Fruit fly (Drosophila melanogaster) whole organism, wandering third instar larva: ENCODE measurements around the gene CG7560.

Experiments
- Abd-B ChIP-seq: fragments of >200 bp; optimal IDR thresholded peaks from 2 replicates; lab custom pipeline; 2017; ENCODE audit warnings: missing biosample characterization, missing genetic modification characterization
- CG32264 ChIP-seq: fragments of 200-800 bp; sonication (Bioruptor generic); optimal IDR thresholded peaks from 2 replicates; lab custom pipeline; 2016; ENCODE audit warnings: missing biosample characterization, missing genetic modification characterization
- CG9705 ChIP-seq: fragments of 200-800 bp; sonication (Bioruptor generic); optimal IDR thresholded peaks from 2 replicates; lab custom pipeline; 2018; ENCODE audit warnings: missing biosample characterization, mild to moderate bottlenecking, missing genetic modification characterization
- CrebA ChIP-seq: fragments of 200-800 bp; sonication (Bioruptor generic); optimal IDR thresholded peaks from 2 replicates; lab custom pipeline; 2016; ENCODE audit warnings: missing biosample characterization, mild to moderate bottlenecking, missing genetic modification characterization, borderline replicate concordance
- Dfd ChIP-seq: fragments of >200 bp; optimal IDR thresholded peaks from 2 replicates; lab custom pipeline; 2017; ENCODE audit warnings: missing biosample characterization, missing genetic modification characterization
- Dif ChIP-seq: fragments of 200-275, 200-300 bp; sonication (Bioruptor generic); optimal IDR thresholded peaks from 2 replicates; lab custom pipeline; 2018; ENCODE audit warnings: missing biosample characterization, missing genetic modification characterization; ENCODE audit not compliant: partially characterized antibody
- GATAd ChIP-seq: sonication (Bioruptor generic); optimal IDR thresholded peaks from 2 replicates; lab custom pipeline; 2016; ENCODE audit warnings: missing biosample characterization, missing genetic modification characterization
- HLH106 ChIP-seq: fragments of 200-800 bp; optimal IDR thresholded peaks from 3 replicates; lab custom pipeline; 2019; ENCODE audit warnings: missing biosample characterization, mild to moderate bottlenecking, missing genetic modification characterization, moderate library complexity
- Hnf4 ChIP-seq: fragments of 200-800 bp; sonication (Bioruptor generic); optimal IDR thresholded peaks from 2 replicates; lab custom pipeline; 2016; ENCODE audit warnings: missing biosample characterization, mild to moderate bottlenecking, missing genetic modification characterization
- Hr78 ChIP-seq: fragments of >200 bp; optimal IDR thresholded peaks from 2 replicates; lab custom pipeline; 2017; ENCODE audit warnings: missing biosample characterization, missing genetic modification characterization
- Hr83 ChIP-seq: fragments of 200-300 bp; sonication (Bioruptor generic); optimal IDR thresholded peaks from 2 replicates; lab custom pipeline; 2016; ENCODE audit warnings: missing biosample characterization, mild to moderate bottlenecking, missing genetic modification characterization, moderate library complexity; ENCODE audit not compliant: poor library complexity, severe bottlenecking
- Jra ChIP-seq: sonication (Bioruptor generic); optimal IDR thresholded peaks from 2 replicates; lab custom pipeline; 2016; ENCODE audit warnings: missing biosample characterization, missing genetic modification characterization
- Mio ChIP-seq: sonication (Bioruptor generic); optimal IDR thresholded peaks from 2 replicates; lab custom pipeline; 2016; ENCODE audit warnings: missing biosample characterization, missing genetic modification characterization
- Myc ChIP-seq: fragments of >200 bp; optimal IDR thresholded peaks from 2 replicates; lab custom pipeline; 2017
- N ChIP-seq: fragments of >200 bp; optimal IDR thresholded peaks from 2 replicates; lab custom pipeline; 2018; ENCODE audit warnings: missing biosample characterization, missing external identifiers, missing genetic modification characterization
- OdsH ChIP-seq: fragments of 200-800 bp; sonication (Bioruptor generic); optimal IDR thresholded peaks from 2 replicates; lab custom pipeline; 2016; ENCODE audit warnings: missing biosample characterization, mild to moderate bottlenecking, missing genetic modification characterization
- Rel ChIP-seq, 2 experiments: fragments of 200-800 bp; sonication (Bioruptor generic) in 1 of 2; optimal IDR thresholded peaks; 2 replicates in 1 of 2; 3 replicates in 1 of 2; lab custom pipeline; 2016 to 2019; ENCODE audit warnings: mild to moderate bottlenecking in 2 of 2, missing biosample characterization in 2 of 2, missing genetic modification characterization in 2 of 2, moderate library complexity in 1 of 2
- Sp1 ChIP-seq: fragments of 200-800 bp; sonication (Bioruptor generic); optimal IDR thresholded peaks from 3 replicates; lab custom pipeline; 2019; ENCODE audit warnings: missing biosample characterization, mild to moderate bottlenecking, missing genetic modification characterization, moderate library complexity
- Vsx2 ChIP-seq: fragments of 200-300, 225-300 bp; sonication (Bioruptor generic); optimal IDR thresholded peaks from 2 replicates; lab custom pipeline; 2018; ENCODE audit warnings: missing biosample characterization, missing genetic modification characterization; ENCODE audit not compliant: partially characterized antibody
- br ChIP-seq: fragments of 200-800 bp; sonication (Bioruptor generic); optimal IDR thresholded peaks from 2 replicates; lab custom pipeline; 2016; ENCODE audit warnings: missing biosample characterization, missing genetic modification characterization
- brk ChIP-seq: fragments of 200-800 bp; sonication (Bioruptor generic); optimal IDR thresholded peaks from 2 replicates; lab custom pipeline; 2016; ENCODE audit warnings: missing biosample characterization, mild to moderate bottlenecking, missing genetic modification characterization
- dl ChIP-seq, 2 experiments: fragments of 175-275, 200-275 bp in 1 of 2; fragments of 200-275 bp in 1 of 2; sonication (Bioruptor generic); optimal IDR thresholded peaks; lab custom pipeline; 2018; ENCODE audit warnings: mild to moderate bottlenecking in 2 of 2, missing biosample characterization in 2 of 2, missing genetic modification characterization in 2 of 2, moderate library complexity in 2 of 2; ENCODE audit not compliant: partially characterized antibody in 2 of 2, insufficient read depth in 1 of 2
- dmrt93B ChIP-seq: fragments of 200-800 bp; sonication (Bioruptor generic); optimal IDR thresholded peaks from 2 replicates; lab custom pipeline; 2018; ENCODE audit warnings: missing biosample characterization, mild to moderate bottlenecking, missing genetic modification characterization
- dsf ChIP-seq: sonication (Bioruptor generic); optimal IDR thresholded peaks from 2 replicates; lab custom pipeline; 2016; ENCODE audit warnings: missing biosample characterization, missing genetic modification characterization, borderline replicate concordance
- ey ChIP-seq: fragments of 200-800 bp; sonication (Bioruptor generic); optimal IDR thresholded peaks from 2 replicates; lab custom pipeline; 2016; ENCODE audit warnings: missing biosample characterization, missing genetic modification characterization
- foxo ChIP-seq, 2 experiments: fragments of 200-800 bp; sonication (Bioruptor generic); optimal IDR thresholded peaks; 2 replicates in 1 of 2; 3 replicates in 1 of 2; lab custom pipeline; 2016 to 2017; ENCODE audit warnings: missing biosample characterization in 2 of 2, missing genetic modification characterization in 2 of 2
- fru ChIP-seq: fragments of 200-800 bp; sonication (Bioruptor generic); optimal IDR thresholded peaks from 3 replicates; lab custom pipeline; 2016; ENCODE audit warnings: missing biosample characterization, mild to moderate bottlenecking, missing genetic modification characterization
- h ChIP-seq: fragments of 200-800 bp; sonication (Bioruptor generic); optimal IDR thresholded peaks from 3 replicates; lab custom pipeline; 2016; ENCODE audit warnings: missing biosample characterization, mild to moderate bottlenecking, missing genetic modification characterization
- jim ChIP-seq: fragments of 175-275, 200-325 bp; sonication (Bioruptor generic); optimal IDR thresholded peaks from 2 replicates; lab custom pipeline; 2016; ENCODE audit warnings: missing biosample characterization, mild to moderate bottlenecking, missing genetic modification characterization
- lola ChIP-seq: fragments of >200 bp; optimal IDR thresholded peaks from 2 replicates; lab custom pipeline; 2017; ENCODE audit warnings: missing biosample characterization, missing genetic modification characterization
- pan ChIP-seq: fragments of >200 bp; optimal IDR thresholded peaks from 2 replicates; lab custom pipeline; 2017
- psq ChIP-seq: fragments of 200-800 bp; sonication (Bioruptor generic); optimal IDR thresholded peaks from 3 replicates; lab custom pipeline; 2017; ENCODE audit warnings: missing biosample characterization, mild to moderate bottlenecking, missing genetic modification characterization, moderate library complexity
- rgr ChIP-seq: fragments of 200-800 bp; sonication (Bioruptor generic); optimal IDR thresholded peaks from 3 replicates; lab custom pipeline; 2016; ENCODE audit warnings: missing biosample characterization, mild to moderate bottlenecking, missing genetic modification characterization
- sage ChIP-seq: fragments of 200-800 bp; sonication (Bioruptor generic); optimal IDR thresholded peaks from 2 replicates; lab custom pipeline; 2016; ENCODE audit warnings: missing biosample characterization, mild to moderate bottlenecking, missing genetic modification characterization
- sv ChIP-seq: fragments of 200-800 bp; sonication (Bioruptor generic); optimal IDR thresholded peaks from 3 replicates; lab custom pipeline; 2016; ENCODE audit warnings: missing biosample characterization, missing genetic modification characterization
- tai ChIP-seq: sonication (Bioruptor generic); optimal IDR thresholded peaks from 2 replicates; lab custom pipeline; 2016; ENCODE audit warnings: missing biosample characterization, missing genetic modification characterization
- usp ChIP-seq: fragments of >200 bp; optimal IDR thresholded peaks from 2 replicates; lab custom pipeline; 2017; ENCODE audit warnings: missing biosample characterization, missing genetic modification characterization
- woc ChIP-seq: sonication (Bioruptor generic); optimal IDR thresholded peaks from 2 replicates; lab custom pipeline; 2016; ENCODE audit warnings: missing biosample characterization, mild to moderate bottlenecking, missing genetic modification characterization

Gene CG7560

dm6 chr3L:11413697-11414096, 11.3 kb upstream of the CG7560 start:
- TF ChIP-seq Dfd (no peak), Mio (GFP tag; lab: Kevin White, UChicago) (no peak), dl (GFP tag; optimal IDR thresholded peaks at IDR 0.05; lab: Kevin White, UChicago; ENCODE audit: insufficient read depth in 1 of 2, partially characterized antibody in 2 of 2) (no peak), rgr (no peak), sage (GFP tag; lab: Kevin White, UChicago) (no peak), CG9705 (GFP tag; lab: Kevin White, UChicago) (no peak), usp (GFP tag; lab: Kevin White, UChicago) (no peak), foxo (GFP tag; optimal IDR thresholded peaks at IDR 0.05; lab: Kevin White, UChicago) (no peak), woc (GFP tag; lab: Kevin White, UChicago) (no peak), psq (GFP tag; lab: Kevin White, UChicago) (no peak), Dif (GFP tag; lab: Kevin White, UChicago) (no peak), N (GFP tag; lab: Kevin White, UChicago) (no peak), GATAd (GFP tag; lab: Kevin White, UChicago) (no peak), ey (GFP tag; lab: Kevin White, UChicago) (no peak), h (no peak), fru (no peak)

dm6 chr3L:11414453-11414852, 10.5 kb upstream of the CG7560 start:
- TF ChIP-seq jim (GFP tag; lab: Kevin White, UChicago) = no peak
- peak; percentile 16 for TF ChIP-seq br (GFP tag; lab: Kevin White, UChicago)
- peak; percentile 24 for TF ChIP-seq rgr
- TF ChIP-seq pan (lab: Kevin White, UChicago) = no peak
- TF ChIP-seq Vsx2 (GFP tag; lab: Kevin White, UChicago) = no peak
- peak; percentile 9 for TF ChIP-seq OdsH (GFP tag; lab: Kevin White, UChicago)
- TF ChIP-seq woc (GFP tag; lab: Kevin White, UChicago) = peak; percentile 17
- peak; percentile 6 for TF ChIP-seq psq (GFP tag; lab: Kevin White, UChicago)
- TF ChIP-seq HLH106 (tag; lab: Kevin White, UChicago) = peak; percentile 3
- TF ChIP-seq Sp1 (GFP tag; lab: Kevin White, UChicago) = peak; percentile 15
- no peak for TF ChIP-seq Dfd
- TF ChIP-seq foxo (GFP tag; optimal IDR thresholded peaks at IDR 0.05; lab: Kevin White, UChicago) = peak in 1 of 2 experiments; percentile 55
- peak; percentile 48 for TF ChIP-seq fru
- peak; percentile 32 for TF ChIP-seq h
- TF ChIP-seq ey (GFP tag; lab: Kevin White, UChicago) = peak; percentile 35
- no peak for TF ChIP-seq GATAd (GFP tag; lab: Kevin White, UChicago)

- no peak for TF ChIP-seq jim (GFP tag; lab: Kevin White, UChicago)
- TF ChIP-seq Abd-B (GFP tag; lab: Kevin White, UChicago) = no peak
- peak; percentile 46 for TF ChIP-seq Hnf4 (GFP tag; lab: Kevin White, UChicago)
- no peak for TF ChIP-seq dsf (GFP tag; lab: Kevin White, UChicago)
- TF ChIP-seq Hr83 (GFP tag; lab: Kevin White, UChicago) = no peak
- no peak for TF ChIP-seq CG32264 (GFP tag; lab: Kevin White, UChicago)
- TF ChIP-seq tai (GFP tag; lab: Kevin White, UChicago) = no peak
- TF ChIP-seq GATAd (GFP tag; lab: Kevin White, UChicago) = no peak
- no peak for TF ChIP-seq lola
- TF ChIP-seq Myc (lab: Kevin White, UChicago) = no peak
- peak; percentile 60 for TF ChIP-seq HLH106 (tag; lab: Kevin White, UChicago)
- no peak for TF ChIP-seq Dif (GFP tag; lab: Kevin White, UChicago)
- TF ChIP-seq fru = peak; percentile 69
- TF ChIP-seq usp (GFP tag; lab: Kevin White, UChicago) = no peak
- peak; percentile 71 for TF ChIP-seq Sp1 (GFP tag; lab: Kevin White, UChicago)
- peak; percentile 31 for TF ChIP-seq CG9705 (GFP tag; lab: Kevin White, UChicago)
- no peak for TF ChIP-seq Vsx2 (GFP tag; lab: Kevin White, UChicago)
- TF ChIP-seq dl (GFP tag; optimal IDR thresholded peaks at IDR 0.05; lab: Kevin White, UChicago; ENCODE audit: insufficient read depth in 1 of 2, partially characterized antibody in 2 of 2) = no peak
- TF ChIP-seq CrebA (GFP tag; lab: Kevin White, UChicago) = no peak
- peak in 1 of 2 experiments; percentile 81 for TF ChIP-seq foxo (GFP tag; optimal IDR thresholded peaks at IDR 0.05; lab: Kevin White, UChicago)
- TF ChIP-seq Dfd = no peak
- no peak for TF ChIP-seq pan (lab: Kevin White, UChicago)
- TF ChIP-seq OdsH (GFP tag; lab: Kevin White, UChicago) = peak; percentile 66
- TF ChIP-seq ey (GFP tag; lab: Kevin White, UChicago) = peak; percentile 66
- TF ChIP-seq h = peak; percentile 81
- no peak for TF ChIP-seq sage (GFP tag; lab: Kevin White, UChicago)
- peak; percentile 37 for TF ChIP-seq br (GFP tag; lab: Kevin White, UChicago)
- TF ChIP-seq rgr = peak; percentile 74
- no peak for TF ChIP-seq Hr78 (GFP tag; lab: Kevin White, UChicago)
- no peak for TF ChIP-seq N (GFP tag; lab: Kevin White, UChicago)
- TF ChIP-seq woc (GFP tag; lab: Kevin White, UChicago) = no peak
- TF ChIP-seq brk = peak; percentile 61
- peak; percentile 53 for TF ChIP-seq sv
- TF ChIP-seq Mio (GFP tag; lab: Kevin White, UChicago) = no peak
- peak; percentile 65 for TF ChIP-seq psq (GFP tag; lab: Kevin White, UChicago)
- no peak for TF ChIP-seq Rel (GFP tag; optimal IDR thresholded peaks at IDR 0.05; lab: Kevin White, UChicago)
- TF ChIP-seq Rel (tag; optimal IDR thresholded peaks at IDR 0.05; lab: Kevin White, UChicago) = no peak
- TF ChIP-seq dmrt93B (GFP tag; lab: Kevin White, UChicago) = peak; percentile 29
- TF ChIP-seq Jra (GFP tag; lab: Kevin White, UChicago) = no peak
- TF ChIP-seq, all 38 proteins: peak for 15
Observed at dm6 chr3L:11415382-11415781, 9.6 kb upstream of the CG7560 start.
